Worm (Caenorhabditis elegans) whole organism, L3 larva: Measurements from ENCODE around the gene thn-4.

Experiments used
- R02D3.7 ChIP-seq: fragments of 150-350 bp; optimal IDR thresholded peaks from 2 replicates; lab custom pipeline; 2014; ENCODE audit warnings: missing biosample characterization, missing genetic modification characterization
- aly-2 ChIP-seq: fragments of 150-350 bp; optimal IDR thresholded peaks from 2 replicates; lab custom pipeline; 2014; ENCODE audit warnings: missing biosample characterization, missing genetic modification characterization
- ama-1 ChIP-seq: fragments of 150-350 bp; optimal IDR thresholded peaks from 2 replicates; lab custom pipeline; 2018
- ceh-82 ChIP-seq: fragments of 150-350 bp; optimal IDR thresholded peaks from 2 replicates; lab custom pipeline; 2014; ENCODE audit warnings: missing biosample characterization, missing genetic modification characterization
- daf-12 ChIP-seq: fragments of 150-350 bp; optimal IDR thresholded peaks from 2 replicates; lab custom pipeline; 2014; ENCODE audit warnings: missing biosample characterization, missing genetic modification reagents, missing genetic modification characterization
- egl-27 ChIP-seq: sonication (generic microtip); optimal IDR thresholded peaks from 4 replicates; lab custom pipeline; 2017; ENCODE audit warnings: missing biosample characterization, missing genetic modification reagents, missing genetic modification characterization
- elt-3 ChIP-seq, 3 experiments: fragments of 150-350 bp in 1 of 3; sonication (generic microtip) in 2 of 3; optimal IDR thresholded peaks; 2 replicates in 2 of 3; 4 replicates in 1 of 3; lab custom pipeline; 2014 to 2017; ENCODE audit warnings: missing biosample characterization in 3 of 3, missing genetic modification characterization in 3 of 3
- eor-1 ChIP-seq, 2 experiments: fragments of 150-350 bp; optimal IDR thresholded peaks; 2 replicates each; lab custom pipeline; 2014 to 2018; ENCODE audit warnings: missing biosample characterization in 2 of 2, missing genetic modification characterization in 2 of 2
- fkh-10 ChIP-seq: sonication (generic microtip); optimal IDR thresholded peaks from 2 replicates; lab custom pipeline; 2017; ENCODE audit warnings: missing biosample characterization, missing genetic modification reagents, missing genetic modification characterization
- fkh-2 ChIP-seq: fragments of 150-350 bp; optimal IDR thresholded peaks from 2 replicates; lab custom pipeline; 2014; ENCODE audit warnings: missing biosample characterization, missing genetic modification reagents, missing genetic modification characterization
- hmg-11 ChIP-seq: sonication (generic microtip); optimal IDR thresholded peaks from 2 replicates; lab custom pipeline; 2016; ENCODE audit warnings: missing genetic modification characterization, missing compliant biosample characterization
- jun-1 ChIP-seq: fragments of 150-350 bp; optimal IDR thresholded peaks from 2 replicates; lab custom pipeline; 2014; ENCODE audit warnings: missing biosample characterization, missing genetic modification reagents, missing genetic modification characterization
- lin-15B ChIP-seq: fragments of 150-350 bp; optimal IDR thresholded peaks from 2 replicates; lab custom pipeline; 2014; ENCODE audit warnings: missing biosample characterization, missing genetic modification characterization
- lin-39 ChIP-seq: fragments of 150-350 bp; optimal IDR thresholded peaks from 2 replicates; lab custom pipeline; 2018; ENCODE audit warnings: missing biosample characterization, missing genetic modification reagents, missing genetic modification characterization
- mdl-1 ChIP-seq: fragments of 150-350 bp; optimal IDR thresholded peaks from 2 replicates; lab custom pipeline; 2014; ENCODE audit warnings: missing biosample characterization, missing genetic modification characterization
- mml-1 ChIP-seq: fragments of 150-350 bp; sonication (generic microtip); optimal IDR thresholded peaks from 3 replicates; lab custom pipeline; 2014; ENCODE audit warnings: missing biosample characterization, missing genetic modification characterization
- nfya-1 ChIP-seq: sonication (generic microtip); optimal IDR thresholded peaks from 2 replicates; lab custom pipeline; 2017; ENCODE audit warnings: missing genetic modification characterization, mild to moderate bottlenecking, missing compliant biosample characterization, antibody characterized with exemption, moderate library complexity; ENCODE audit not compliant: insufficient read depth
- nhr-11 ChIP-seq: fragments of 150-350 bp; optimal IDR thresholded peaks from 2 replicates; lab custom pipeline; 2014; ENCODE audit warnings: missing biosample characterization, missing genetic modification characterization
- nhr-12 ChIP-seq: fragments of 150-350 bp; optimal IDR thresholded peaks from 2 replicates; lab custom pipeline; 2014; ENCODE audit warnings: missing biosample characterization, missing genetic modification characterization
- nhr-23 ChIP-seq: fragments of 150-350 bp; optimal IDR thresholded peaks from 2 replicates; lab custom pipeline; 2014; ENCODE audit warnings: missing biosample characterization, missing genetic modification reagents, missing genetic modification characterization
- nhr-237 ChIP-seq: fragments of 150-350 bp; optimal IDR thresholded peaks from 2 replicates; lab custom pipeline; 2014; ENCODE audit warnings: missing biosample characterization, missing genetic modification characterization
- nhr-25 ChIP-seq: sonication (generic microtip); optimal IDR thresholded peaks from 2 replicates; lab custom pipeline; 2017; ENCODE audit warnings: missing biosample characterization, missing genetic modification characterization
- nhr-28 ChIP-seq: fragments of 150-350 bp; optimal IDR thresholded peaks from 2 replicates; lab custom pipeline; 2014; ENCODE audit warnings: missing biosample characterization, missing genetic modification characterization
- nhr-67 ChIP-seq: fragments of 150-350 bp; optimal IDR thresholded peaks from 2 replicates; lab custom pipeline; 2014; ENCODE audit warnings: missing biosample characterization, missing genetic modification characterization
- nhr-76 ChIP-seq: fragments of 150-350 bp; sonication (generic microtip); optimal IDR thresholded peaks from 5 replicates; lab custom pipeline; 2014; ENCODE audit warnings: missing biosample characterization, missing genetic modification characterization
- pha-4 ChIP-seq: fragments of 150-350 bp; optimal IDR thresholded peaks from 2 replicates; lab custom pipeline; 2014; ENCODE audit warnings: missing biosample characterization, missing genetic modification reagents, missing genetic modification characterization
- pqm-1 ChIP-seq: fragments of 150-350 bp; optimal IDR thresholded peaks from 2 replicates; lab custom pipeline; 2017; ENCODE audit warnings: missing biosample characterization, missing genetic modification characterization, inconsistent platforms
- sea-2 ChIP-seq: fragments of 150-350 bp; sonication (generic microtip); optimal IDR thresholded peaks from 4 replicates; lab custom pipeline; 2014; ENCODE audit warnings: missing biosample characterization, missing genetic modification reagents, missing genetic modification characterization
- skn-1 ChIP-seq: fragments of 150-350 bp; optimal IDR thresholded peaks from 2 replicates; lab custom pipeline; 2014; ENCODE audit warnings: missing biosample characterization, missing genetic modification characterization
- unc-39 ChIP-seq: sonication (generic microtip); optimal IDR thresholded peaks from 4 replicates; lab custom pipeline; 2017; ENCODE audit warnings: missing biosample characterization, missing genetic modification characterization
- unc-62 ChIP-seq: fragments of 150-350 bp; sonication (generic microtip); optimal IDR thresholded peaks from 4 replicates; lab custom pipeline; 2014; ENCODE audit warnings: missing biosample characterization, missing genetic modification reagents, missing genetic modification characterization
- zag-1 ChIP-seq: fragments of 150-350 bp; optimal IDR thresholded peaks from 2 replicates; lab custom pipeline; 2014; ENCODE audit warnings: missing biosample characterization, missing genetic modification characterization
- ztf-11 ChIP-seq: fragments of 150-350 bp; optimal IDR thresholded peaks from 2 replicates; lab custom pipeline; 2014; ENCODE audit warnings: missing biosample characterization, missing genetic modification characterization

Gene thn-4

ce11 chrV:16904612-16905011, 33.3 kb upstream of the thn-4 start, which contains the start of gene nhr-262:
Gene nhr-262 (plus strand): TSS chrV:16904912.
- no peak for TF ChIP-seq mdl-1
- TF ChIP-seq fkh-10 (GFP tag; lab: Kevin White, UChicago): no peak
- TF ChIP-seq nhr-237 (tag; lab: Kevin White, UChicago): no peak
- no peak for TF ChIP-seq elt-3 (tag; optimal IDR thresholded peaks at IDR 0.05; lab: Kevin White, UChicago)

DNA sequence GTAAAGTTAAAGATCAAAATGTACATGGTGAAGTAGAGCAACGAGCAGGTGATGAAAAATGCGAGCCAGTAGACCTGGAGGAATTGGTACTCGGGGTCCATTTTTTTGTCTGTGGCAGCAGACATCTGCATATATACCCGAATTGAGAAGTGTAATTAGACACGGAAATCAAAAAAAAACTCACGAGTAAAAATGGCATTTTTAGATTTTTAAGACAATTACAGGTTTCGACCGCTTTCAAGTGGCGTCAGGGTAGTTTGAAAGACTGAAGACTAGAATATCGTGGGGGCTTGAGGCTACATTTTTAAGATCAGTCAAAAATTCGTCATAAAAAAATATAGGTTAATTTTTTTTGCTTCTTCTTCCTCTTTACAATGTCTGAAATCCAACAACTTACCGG, 31.4 kb upstream of the thn-4 start, which contains the start of gene srd-68:
srd-68 (minus strand) TSS at position 101 of the 400 bp plus-strand sequence.
- TF ChIP-seq fkh-10 (GFP tag; lab: Kevin White, UChicago) (no peak), nhr-67 (tag; lab: Kevin White, UChicago) (no peak), unc-39 (no peak), fkh-2 (tag; lab: Kevin White, UChicago) (no peak), nhr-12 (tag; lab: Kevin White, UChicago) (no peak), pha-4 (tag; lab: Kevin White, UChicago) (no peak), hmg-11 (no peak), nfya-1 (tag; lab: Kevin White, UChicago) (no peak)

DNA sequence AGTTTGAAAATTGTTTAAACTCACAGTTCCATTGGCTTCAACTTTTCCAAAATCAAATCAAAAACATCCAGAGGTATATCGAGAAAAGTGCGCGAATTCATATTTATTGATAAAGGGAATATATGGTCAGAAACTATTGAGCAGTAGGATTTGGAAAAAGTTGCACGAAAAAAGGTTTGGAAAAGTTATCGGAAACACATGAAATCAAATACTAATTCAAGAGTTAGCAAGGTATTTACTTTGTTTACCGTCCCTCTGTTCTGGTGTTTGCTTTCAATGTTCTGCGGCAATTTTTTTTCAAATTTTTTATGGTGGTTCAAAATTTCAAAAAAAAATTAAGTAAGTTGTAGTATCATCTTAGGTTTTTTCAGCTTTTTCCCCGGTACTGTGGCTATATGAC, 28.1 kb upstream of the thn-4 start, which contains the start of gene fbxa-45:
fbxa-45 (minus strand) TSS at position 101 of the 400 bp plus-strand sequence.
- TF ChIP-seq jun-1: no peak
- no peak for TF ChIP-seq ceh-82 (tag; lab: Kevin White, UChicago)
- TF ChIP-seq nhr-67 (tag; lab: Kevin White, UChicago): no peak

- no peak for TF ChIP-seq nhr-25 (tag; lab: Kevin White, UChicago)
- TF ChIP-seq pqm-1 (tag; lab: Kevin White, UChicago): no peak
- TF ChIP-seq elt-3 (tag; optimal IDR thresholded peaks at IDR 0.05; lab: Kevin White, UChicago): no peak
- TF ChIP-seq fkh-2 (tag; lab: Kevin White, UChicago): no peak
- no peak for TF ChIP-seq lin-39 (tag; lab: Kevin White, UChicago)
- no peak for TF ChIP-seq pha-4 (tag; lab: Kevin White, UChicago)
- TF ChIP-seq skn-1 (tag; lab: Kevin White, UChicago): no peak
- TF ChIP-seq nhr-237 (tag; lab: Kevin White, UChicago): no peak
- TF ChIP-seq ztf-11: no peak
- no peak for TF ChIP-seq nhr-76 (tag; lab: Kevin White, UChicago)
- TF ChIP-seq, all 47 proteins: peak for 0
Observed at ce11 chrV:16893440-16893839, 22.2 kb upstream of the thn-4 start, which contains the start of gene F09C6.15. Gene F09C6.15 (plus strand): TSS chrV:16893740.

ce11 chrV:16888788-16889325, 17.6 kb upstream of the thn-4 start, which contains the start of the genes ifas-2 and fbxa-44:
Gene ifas-2 (minus strand): TSS chrV:16888888.
Gene fbxa-44 (plus strand): TSS chrV:16889275.
- no peak for TF ChIP-seq sea-2
- no peak for TF ChIP-seq egl-27
- TF ChIP-seq nhr-28 (tag; lab: Kevin White, UChicago): no peak
- no peak for TF ChIP-seq R02D3.7 (tag; lab: Kevin White, UChicago)
- no peak for TF ChIP-seq lin-15B (tag; lab: Kevin White, UChicago)
- TF ChIP-seq zag-1 (tag; lab: Kevin White, UChicago): no peak
- TF ChIP-seq daf-12 (tag; lab: Kevin White, UChicago): no peak
- TF ChIP-seq pha-4 (tag; lab: Kevin White, UChicago): no peak
- no peak for TF ChIP-seq fkh-10 (GFP tag; lab: Kevin White, UChicago)
- TF ChIP-seq nhr-23 (tag; lab: Kevin White, UChicago): no peak
- no peak for TF ChIP-seq eor-1 (tag; optimal IDR thresholded peaks at IDR 0.05; lab: Kevin White, UChicago)
- no peak for TF ChIP-seq ama-1 (lab: Kevin White, UChicago)
- TF ChIP-seq mml-1: no peak
- no peak for TF ChIP-seq nhr-67 (tag; lab: Kevin White, UChicago)
- no peak for TF ChIP-seq unc-62 (GFP tag; lab: Kevin White, UChicago)
- no peak for TF ChIP-seq nhr-11

- TF ChIP-seq ceh-82 (tag; lab: Kevin White, UChicago) (no peak), nfya-1 (tag; lab: Kevin White, UChicago) (no peak), unc-39 (no peak), mdl-1 (no peak), nhr-12 (tag; lab: Kevin White, UChicago) (no peak), daf-12 (tag; lab: Kevin White, UChicago) (no peak), pha-4 (tag; lab: Kevin White, UChicago) (no peak), elt-3 (tag; optimal IDR thresholded peaks at IDR 0.05; lab: Kevin White, UChicago) (no peak), lin-15B (tag; lab: Kevin White, UChicago) (no peak), zag-1 (tag; lab: Kevin White, UChicago) (no peak), aly-2 (tag; lab: Kevin White, UChicago) (no peak)
- TF ChIP-seq, all 47 proteins: peak for 0
Observed at ce11 chrV:16884744-16885143, 13.5 kb upstream of the thn-4 start, which contains the start of gene F09C6.13. Gene F09C6.13 (plus strand): TSS chrV:16885044.
